Worm (Caenorhabditis elegans) whole organism, L2 larva: ENCODE data around the gene C33D9.13.
A peak's percentile ranks its signal among the peaks of the same experiment; 100 is the strongest.

Experiments used
- R02D3.7 ChIP-seq: fragments of 150-350 bp; optimal IDR thresholded peaks from 2 replicates; lab custom pipeline; 2014; ENCODE audit warnings: missing biosample characterization, missing genetic modification characterization
- dmd-4 ChIP-seq: sonication (generic microtip); optimal IDR thresholded peaks from 2 replicates; lab custom pipeline; 2017; ENCODE audit warnings: missing biosample characterization, missing genetic modification characterization
- egl-27 ChIP-seq: sonication (generic microtip); optimal IDR thresholded peaks from 3 replicates; lab custom pipeline; 2017; ENCODE audit warnings: missing biosample characterization, missing genetic modification reagents, missing genetic modification characterization
- elt-1 ChIP-seq: fragments of 150-350 bp; optimal IDR thresholded peaks from 2 replicates; lab custom pipeline; 2014; ENCODE audit warnings: missing biosample characterization, missing genetic modification characterization
- elt-3 ChIP-seq: sonication (generic microtip); optimal IDR thresholded peaks from 2 replicates; lab custom pipeline; 2017; ENCODE audit warnings: missing biosample characterization, missing genetic modification characterization
- gmeb-1 ChIP-seq: fragments of 150-350 bp; optimal IDR thresholded peaks from 2 replicates; lab custom pipeline; 2014; ENCODE audit warnings: missing biosample characterization, missing genetic modification characterization
- lsy-2 ChIP-seq, 2 experiments: fragments of 150-350 bp in 1 of 2; sonication (generic microtip) in 1 of 2; optimal IDR thresholded peaks; 2 replicates each; lab custom pipeline; 2014 to 2017; ENCODE audit warnings: missing biosample characterization in 2 of 2, missing genetic modification characterization in 2 of 2
- nhr-11 ChIP-seq: fragments of 150-350 bp; optimal IDR thresholded peaks from 2 replicates; lab custom pipeline; 2014; ENCODE audit warnings: missing biosample characterization, missing genetic modification characterization
- nhr-129 ChIP-seq: fragments of 150-350 bp; optimal IDR thresholded peaks from 2 replicates; lab custom pipeline; 2014; ENCODE audit warnings: missing biosample characterization, missing genetic modification characterization
- nhr-6 ChIP-seq: fragments of 150-350 bp; optimal IDR thresholded peaks from 2 replicates; lab custom pipeline; 2014; ENCODE audit warnings: missing biosample characterization, missing genetic modification characterization
- nhr-77 ChIP-seq: fragments of 150-350 bp; optimal IDR thresholded peaks from 2 replicates; lab custom pipeline; 2014; ENCODE audit warnings: missing biosample characterization, missing genetic modification characterization
- unc-39 ChIP-seq: fragments of 150-350 bp; optimal IDR thresholded peaks from 2 replicates; lab custom pipeline; 2014; ENCODE audit warnings: missing biosample characterization, missing genetic modification characterization
- ztf-1 ChIP-seq: fragments of 200-800 bp; sonication (Bioruptor generic); conservative IDR thresholded peaks from 2 replicates; pipeline ENCODE4 v1.3.6; 2022; ENCODE audit warnings: missing genetic modification characterization, missing compliant biosample characterization
- ztf-11 ChIP-seq: sonication (generic microtip); optimal IDR thresholded peaks from 2 replicates; lab custom pipeline; 2017; ENCODE audit warnings: missing biosample characterization, missing genetic modification characterization

- no peak for TF ChIP-seq ztf-1 (GFP tag; lab: Robert Waterston, UW)
- no peak for TF ChIP-seq dmd-4 (tag; lab: Kevin White, UChicago)
- TF ChIP-seq nhr-129 (tag; lab: Kevin White, UChicago) = peak; percentile 66
- peak; percentile 40 to 71 for TF ChIP-seq lsy-2 (tag; optimal IDR thresholded peaks at IDR 0.05; lab: Kevin White, UChicago)
- no peak for TF ChIP-seq egl-27 (tag; lab: Kevin White, UChicago)
- TF ChIP-seq nhr-77 = no peak
- peak; percentile 76 for TF ChIP-seq nhr-6 (tag; lab: Kevin White, UChicago)
- no peak for TF ChIP-seq elt-1 (tag; lab: Kevin White, UChicago)
- no peak for TF ChIP-seq ztf-11 (tag; lab: Kevin White, UChicago)
- no peak for TF ChIP-seq nhr-11
- TF ChIP-seq elt-3 = no peak
- TF ChIP-seq unc-39 (tag; lab: Kevin White, UChicago) = no peak
- TF ChIP-seq gmeb-1 (tag; lab: Kevin White, UChicago) = no peak
- TF ChIP-seq R02D3.7 (tag; lab: Kevin White, UChicago) = no peak
Measured at ce11 chrIV:8762471-8762870, 22.6 kb downstream of the C33D9.13 start.
